Worm (Caenorhabditis elegans): ENCODE results near the gene znf-474.

Gene znf-474

ce11 chrX:12125308-12125707, 24.4 kb upstream of the znf-474 start, which contains the start of gene lgc-18:
TSS of gene lgc-18 (plus strand) at chrX:12125608.
- TF ChIP-seq lin-35 (GFP tag; optimal IDR thresholded peaks at IDR 0.05): no peak

- TF ChIP-seq T26A5.8 (tag; optimal IDR thresholded peaks at IDR 0.05) (no peak), lir-1 (GFP tag; conservative IDR thresholded peaks at IDR 0.05) (no peak), die-1 (tag; optimal IDR thresholded peaks at IDR 0.05) (no peak), nhr-120 (GFP tag; IDR thresholded peaks at IDR 0.05) (no peak), tbx-9 (tag; optimal IDR thresholded peaks at IDR 0.05; ENCODE audit: borderline replicate concordance) (no peak), attf-6 (GFP tag; IDR thresholded peaks at IDR 0.05) (no peak), somi-1 (GFP tag; optimal IDR thresholded peaks at IDR 0.05) (no peak), dpl-1 (GFP tag; optimal IDR thresholded peaks at IDR 0.05) (no peak), aptf-3 (GFP tag; IDR thresholded peaks at IDR 0.05) (no peak), fkh-3 (tag; optimal IDR thresholded peaks at IDR 0.05) (no peak), mcd-1 (GFP tag; IDR thresholded peaks at IDR 0.05) (no peak), lin-35 (GFP tag; optimal IDR thresholded peaks at IDR 0.05) (no peak), Y67H2A.10 (GFP tag; conservative IDR thresholded peaks at IDR 0.05) (no peak), K11D2.4 (GFP tag; IDR thresholded peaks at IDR 0.05) (no peak), K12H6.12 (tag; optimal IDR thresholded peaks at IDR 0.05) (no peak)
These were observed 8.7 kb upstream of the znf-474 start, which contains the start of gene lyst-1 for ce11 chrX:12141051-12141450. TSS of gene lyst-1 (minus strand) at chrX:12141151.

ce11 chrX:12142569-12142968, 7.2 kb upstream of the znf-474 start, which contains the start of gene M153.3:
TSS of gene M153.3 (plus strand) at chrX:12142869.
- no peak for TF ChIP-seq ztf-28 (GFP tag; IDR thresholded peaks at IDR 0.05)
- no peak for TF ChIP-seq nfya-2 (GFP tag; IDR thresholded peaks at IDR 0.05)
- no peak for TF ChIP-seq lag-1 (GFP tag; IDR thresholded peaks at IDR 0.05)
- no peak for TF ChIP-seq tbx-9 (tag; optimal IDR thresholded peaks at IDR 0.05; ENCODE audit: borderline replicate concordance)
- no peak for TF ChIP-seq ceh-100 (GFP tag; IDR thresholded peaks at IDR 0.05)
- TF ChIP-seq lsy-27 (tag; optimal IDR thresholded peaks at IDR 0.05; ENCODE audit: borderline replicate concordance, insufficient read depth): no peak
- TF ChIP-seq B0019.2 (GFP tag; conservative IDR thresholded peaks at IDR 0.05): no peak
- no peak for TF ChIP-seq hrde-1 (tag; optimal IDR thresholded peaks at IDR 0.05; ENCODE audit: borderline replicate concordance)
- no peak for TF ChIP-seq ets-4 (GFP tag; optimal IDR thresholded peaks at IDR 0.05)
- TF ChIP-seq ceh-91 (GFP tag; IDR thresholded peaks at IDR 0.05): no peak
- TF ChIP-seq dpl-1 (GFP tag; optimal IDR thresholded peaks at IDR 0.05): no peak
- TF ChIP-seq hmg-1.2 (GFP tag; IDR thresholded peaks at IDR 0.05): no peak
- no peak for TF ChIP-seq ceh-79 (tag; optimal IDR thresholded peaks at IDR 0.05)
- TF ChIP-seq lin-40 (tag; optimal IDR thresholded peaks at IDR 0.05): no peak
- no peak for TF ChIP-seq F23B12.7 (tag; optimal IDR thresholded peaks at IDR 0.05; ENCODE audit: insufficient read depth)
- no peak for TF ChIP-seq nhr-179 (tag; optimal IDR thresholded peaks at IDR 0.05)
- no peak for TF ChIP-seq Y95B8A.8 (GFP tag; IDR thresholded peaks at IDR 0.05)

- TF ChIP-seq cebp-1 (GFP tag; IDR thresholded peaks at IDR 0.05) (no peak), cebp-1 (tag; optimal IDR thresholded peaks at IDR 0.05) (no peak), F22D6.2 (tag; optimal IDR thresholded peaks at IDR 0.05) (no peak), B0035.1 (tag; optimal IDR thresholded peaks at IDR 0.05) (no peak), F23B12.7 (tag; optimal IDR thresholded peaks at IDR 0.05; ENCODE audit: insufficient read depth) (no peak), T07F8.4 (tag; optimal IDR thresholded peaks at IDR 0.05) (no peak), let-607 (tag; optimal IDR thresholded peaks at IDR 0.05) (no peak), K11D2.4 (GFP tag; IDR thresholded peaks at IDR 0.05) (no peak), ceh-100 (GFP tag; IDR thresholded peaks at IDR 0.05) (no peak), lin-35 (GFP tag; optimal IDR thresholded peaks at IDR 0.05) (no peak), let-526 (GFP tag; IDR thresholded peaks at IDR 0.05) (no peak), hlh-26 (GFP tag; conservative IDR thresholded peaks at IDR 0.05) (no peak), dpl-1 (GFP tag; optimal IDR thresholded peaks at IDR 0.05) (no peak), ama-1 (optimal IDR thresholded peaks at IDR 0.05) (no peak), ama-1 (GFP tag; optimal IDR thresholded peaks at IDR 0.05) (no peak), die-1 (tag; optimal IDR thresholded peaks at IDR 0.05) (no peak)
These were observed 6.0 kb upstream of the znf-474 start, which contains the start of gene M153.5 for ce11 chrX:12143693-12144092. TSS of gene M153.5 (plus strand) at chrX:12143993.

Data from whole organism, young adult.